Worm (Caenorhabditis elegans) whole organism, L1 larva: Measurements from ENCODE around the gene ZC239.16.

Source experiments
- F16B12.6 ChIP-seq: fragments of 150-350 bp; optimal IDR thresholded peaks from 2 replicates; lab custom pipeline; 2014; ENCODE audit warnings: missing biosample characterization, missing genetic modification characterization
- alr-1 ChIP-seq: fragments of 200-800 bp; sonication (Bioruptor generic); optimal IDR thresholded peaks from 2 replicates; lab custom pipeline; 2018; ENCODE audit warnings: borderline replicate concordance, mild to moderate bottlenecking, missing genetic modification characterization, missing compliant biosample characterization
- aly-2 ChIP-seq: fragments of 150-350 bp; optimal IDR thresholded peaks from 2 replicates; lab custom pipeline; 2014; ENCODE audit warnings: missing biosample characterization, missing genetic modification characterization
- blmp-1 ChIP-seq: fragments of 150-350 bp; optimal IDR thresholded peaks from 2 replicates; lab custom pipeline; 2014; ENCODE audit warnings: missing biosample characterization, missing genetic modification characterization
- ceh-63 ChIP-seq: fragments of 200-800 bp; sonication (Bioruptor generic); optimal IDR thresholded peaks from 2 replicates; lab custom pipeline; 2018; ENCODE audit warnings: mild to moderate bottlenecking, missing genetic modification characterization, missing compliant biosample characterization
- ceh-8 ChIP-seq: fragments of 200-800 bp; sonication (Bioruptor generic); optimal IDR thresholded peaks from 2 replicates; lab custom pipeline; 2018; ENCODE audit warnings: mild to moderate bottlenecking, missing genetic modification characterization, moderate library complexity, missing compliant biosample characterization
- elt-2 ChIP-seq: sonication (generic microtip); optimal IDR thresholded peaks from 2 replicates; lab custom pipeline; 2016; ENCODE audit warnings: missing genetic modification characterization, mild to moderate bottlenecking, inconsistent platforms, missing compliant biosample characterization, missing genetic modification reagents
- elt-3 ChIP-seq, 6 experiments: fragments of 150-350 bp in 1 of 6; sonication (generic microtip); optimal IDR thresholded peaks; 2 replicates each; lab custom pipeline; 2017 to 2018; ENCODE audit warnings: missing biosample characterization in 6 of 6, missing genetic modification characterization in 6 of 6, inconsistent platforms in 1 of 6
- ets-5 ChIP-seq: fragments of 200-800 bp; sonication (Bioruptor generic); IDR thresholded peaks from 2 replicates; pipeline ENCODE4 v1.3.6; 2022; ENCODE audit warnings: missing genetic modification characterization, missing compliant biosample characterization
- fkh-4 ChIP-seq: sonication (generic microtip); optimal IDR thresholded peaks from 2 replicates; lab custom pipeline; 2016; ENCODE audit warnings: missing compliant biosample characterization, missing genetic modification characterization, borderline replicate concordance
- fkh-8 ChIP-seq: sonication (generic microtip); optimal IDR thresholded peaks from 2 replicates; lab custom pipeline; 2016; ENCODE audit warnings: mild to moderate bottlenecking, missing genetic modification characterization, missing compliant biosample characterization
- fos-1 ChIP-seq: fragments of 150-350 bp; optimal IDR thresholded peaks from 2 replicates; lab custom pipeline; 2014; ENCODE audit warnings: missing biosample characterization, missing genetic modification characterization
- hlh-4 ChIP-seq: sonication (generic microtip); optimal IDR thresholded peaks from 2 replicates; lab custom pipeline; 2016; ENCODE audit warnings: mild to moderate bottlenecking, missing genetic modification characterization, missing compliant biosample characterization
- irx-1 ChIP-seq: sonication (generic microtip); optimal IDR thresholded peaks from 2 replicates; lab custom pipeline; 2016; ENCODE audit warnings: missing genetic modification characterization, missing compliant biosample characterization
- isw-1 ChIP-seq: fragments of 200-800 bp; sonication (Bioruptor generic); IDR thresholded peaks from 2 replicates; pipeline ENCODE4 v1.3.6; 2022; ENCODE audit warnings: missing genetic modification characterization, missing compliant biosample characterization
- jun-1 ChIP-seq: fragments of 150-350 bp; optimal IDR thresholded peaks from 2 replicates; lab custom pipeline; 2014; ENCODE audit warnings: missing biosample characterization, missing genetic modification reagents, missing genetic modification characterization
- lin-14 ChIP-seq: fragments of 200-800 bp; sonication (Bioruptor generic); optimal IDR thresholded peaks from 2 replicates; lab custom pipeline; 2018; ENCODE audit warnings: mild to moderate bottlenecking, missing genetic modification characterization, moderate library complexity, missing compliant biosample characterization
- lir-3 ChIP-seq: sonication (generic microtip); optimal IDR thresholded peaks from 2 replicates; lab custom pipeline; 2016; ENCODE audit warnings: mild to moderate bottlenecking, missing genetic modification characterization, moderate library complexity, missing compliant biosample characterization; ENCODE audit not compliant: poor library complexity
- lsy-2 ChIP-seq, 2 experiments: fragments of 150-350 bp; optimal IDR thresholded peaks; 2 replicates each; lab custom pipeline; 2014; ENCODE audit warnings: missing biosample characterization in 2 of 2, missing genetic modification characterization in 2 of 2
- mdl-1 ChIP-seq, 2 experiments: fragments of 150-350 bp; optimal IDR thresholded peaks; 2 replicates each; lab custom pipeline; 2014 to 2017; ENCODE audit warnings: missing biosample characterization in 2 of 2, missing genetic modification characterization in 2 of 2, inconsistent platforms in 1 of 2
- mep-1 ChIP-seq: fragments of 150-350 bp; optimal IDR thresholded peaks from 2 replicates; lab custom pipeline; 2014; ENCODE audit warnings: missing biosample characterization, missing genetic modification characterization
- nhr-20 ChIP-seq: sonication (generic microtip); optimal IDR thresholded peaks from 2 replicates; lab custom pipeline; 2016; ENCODE audit warnings: mild to moderate bottlenecking, missing genetic modification characterization, missing compliant biosample characterization
- nhr-237 ChIP-seq: fragments of 150-350 bp; optimal IDR thresholded peaks from 2 replicates; lab custom pipeline; 2014; ENCODE audit warnings: missing biosample characterization, missing genetic modification characterization
- nhr-28 ChIP-seq: fragments of 150-350 bp; optimal IDR thresholded peaks from 2 replicates; lab custom pipeline; 2014; ENCODE audit warnings: missing biosample characterization, missing genetic modification characterization
- nhr-76 ChIP-seq: sonication (generic microtip); optimal IDR thresholded peaks from 2 replicates; lab custom pipeline; 2017; ENCODE audit warnings: missing biosample characterization, missing genetic modification characterization
- nhr-85 ChIP-seq: sonication (generic microtip); peaks from one replicate; lab custom pipeline; 2016; ENCODE audit warnings: missing genetic modification characterization, inconsistent platforms, missing compliant biosample characterization
- nhr-90 ChIP-seq: sonication (generic microtip); optimal IDR thresholded peaks from 2 replicates; lab custom pipeline; 2016; ENCODE audit warnings: mild to moderate bottlenecking, missing genetic modification characterization, missing compliant biosample characterization; ENCODE audit not compliant: poor library complexity
- snu-23 ChIP-seq: sonication (generic microtip); optimal IDR thresholded peaks from 2 replicates; lab custom pipeline; 2016; ENCODE audit warnings: missing genetic modification characterization, missing compliant biosample characterization
- sptf-1 ChIP-seq: fragments of 150-350 bp; optimal IDR thresholded peaks from 2 replicates; lab custom pipeline; 2014; ENCODE audit warnings: missing biosample characterization, missing genetic modification characterization
- tbx-2 ChIP-seq: sonication (generic microtip); optimal IDR thresholded peaks from 2 replicates; lab custom pipeline; 2016; ENCODE audit warnings: missing genetic modification characterization, missing compliant biosample characterization
- unc-130 ChIP-seq: fragments of 150-350 bp; optimal IDR thresholded peaks from 2 replicates; lab custom pipeline; 2017; ENCODE audit warnings: missing biosample characterization, missing genetic modification characterization, inconsistent platforms
- unc-30 ChIP-seq: sonication (generic microtip); optimal IDR thresholded peaks from 2 replicates; lab custom pipeline; 2017; ENCODE audit warnings: missing biosample characterization, missing genetic modification characterization
- xbp-1 ChIP-seq: sonication (generic microtip); optimal IDR thresholded peaks from 2 replicates; lab custom pipeline; 2016; ENCODE audit warnings: missing genetic modification characterization, missing compliant biosample characterization
- zag-1 ChIP-seq: fragments of 150-350 bp; optimal IDR thresholded peaks from 2 replicates; lab custom pipeline; 2014; ENCODE audit warnings: missing biosample characterization, missing genetic modification characterization
- ztf-4 ChIP-seq: fragments of 150-350 bp; optimal IDR thresholded peaks from 2 replicates; lab custom pipeline; 2014; ENCODE audit warnings: missing biosample characterization, missing genetic modification characterization

Gene ZC239.16

DNA sequence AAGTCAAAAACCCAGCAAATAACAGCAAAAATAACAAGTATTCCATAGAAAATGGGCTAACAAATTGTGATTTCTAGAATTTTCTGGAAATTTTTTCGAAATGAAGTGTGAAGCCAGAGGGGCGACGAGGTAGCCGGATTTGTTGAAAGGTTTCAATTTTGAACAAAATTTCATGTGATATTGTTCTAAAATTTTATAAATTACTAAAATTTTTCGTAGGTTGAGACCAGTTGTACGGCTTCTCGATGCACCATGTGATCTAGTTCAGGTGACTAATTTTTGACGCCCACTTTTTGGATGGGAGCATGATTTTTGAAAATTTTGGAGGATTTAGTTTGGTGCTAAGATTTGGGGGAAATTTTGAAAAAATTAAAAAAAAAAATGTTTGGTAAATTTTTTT, 34.1 kb upstream of the ZC239.16 start, which contains the start of gene gcy-19:
TSS of gene gcy-19 (minus strand) at position 101 of the 400 bp plus-strand sequence.
- TF ChIP-seq fkh-4 (tag; lab: Kevin White, UChicago) (no peak), unc-30 (tag; lab: Kevin White, UChicago) (no peak), ceh-8 (no peak), blmp-1 (tag; lab: Kevin White, UChicago) (no peak), lir-3 (tag; lab: Kevin White, UChicago) (no peak), elt-2 (no peak), zag-1 (tag; lab: Kevin White, UChicago) (no peak)

DNA sequence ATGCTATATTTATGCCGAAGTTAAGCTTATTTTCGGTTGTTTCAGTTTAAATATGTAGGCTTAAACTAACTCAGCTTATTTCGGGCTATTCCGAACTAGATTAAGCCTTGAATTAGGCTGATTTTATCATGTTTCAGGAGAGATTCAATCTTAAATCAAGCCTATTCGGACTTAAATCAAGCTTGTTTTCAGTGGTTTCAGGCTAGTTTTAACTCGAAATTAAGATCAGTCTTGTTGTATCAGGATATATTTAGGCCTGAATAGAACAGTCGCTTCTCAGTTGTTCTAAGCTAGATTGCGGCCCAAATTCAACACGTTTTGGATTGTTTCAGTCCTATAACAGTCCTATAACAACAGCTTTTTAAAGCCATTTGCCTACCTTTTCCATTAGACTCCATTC, 26.7 kb upstream of the ZC239.16 start:
- TF ChIP-seq mdl-1 (tag; optimal IDR thresholded peaks at IDR 0.05; lab: Kevin White, UChicago) (no peak), elt-3 (tag; optimal IDR thresholded peaks at IDR 0.05; lab: Kevin White, UChicago) (no peak), elt-2 (no peak), xbp-1 (tag; lab: Kevin White, UChicago) (no peak), aly-2 (tag; lab: Kevin White, UChicago) (no peak), hlh-4 (tag; lab: Kevin White, UChicago) (no peak), jun-1 (tag; lab: Kevin White, UChicago) (no peak), fkh-8 (tag; lab: Kevin White, UChicago) (no peak), nhr-28 (tag; lab: Kevin White, UChicago) (no peak), snu-23 (GFP tag; lab: Kevin White, UChicago) (no peak), ceh-8 (no peak), nhr-85 (tag; lab: Kevin White, UChicago) (no peak), sptf-1 (no peak)

DNA sequence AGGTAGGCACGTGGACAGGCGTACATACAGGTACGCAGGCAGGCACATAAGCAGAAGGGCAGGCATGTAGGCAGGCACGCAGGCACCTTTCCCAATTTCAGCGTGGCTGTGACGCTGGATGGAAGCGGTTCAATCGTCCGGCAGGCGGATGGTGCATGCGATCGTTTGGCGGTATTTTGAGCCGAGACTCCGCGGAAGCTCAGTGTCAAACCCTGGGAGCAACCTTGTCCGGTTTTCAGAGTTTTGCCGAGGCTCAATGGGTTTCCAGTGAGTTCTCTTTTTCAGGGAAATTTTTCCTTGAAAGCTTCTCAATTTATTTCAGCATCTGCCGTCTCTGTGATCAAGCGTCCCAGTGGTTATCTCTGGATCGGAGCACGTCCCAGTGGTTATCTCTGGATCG, 25.1 kb upstream of the ZC239.16 start:
- no peak for TF ChIP-seq irx-1 (tag; lab: Kevin White, UChicago)
- TF ChIP-seq zag-1 (tag; lab: Kevin White, UChicago), result no peak
- TF ChIP-seq tbx-2, result no peak
- no peak for TF ChIP-seq F16B12.6 (tag; lab: Kevin White, UChicago)
- TF ChIP-seq isw-1 (GFP tag; lab: Robert Waterston, UW), result no peak
- TF ChIP-seq, all 84 proteins: peak for 0

ce11 chrII:3249406-3249805, 24.3 kb upstream of the ZC239.16 start, which contains the start of gene clec-124:
TSS of gene clec-124 (plus strand) at chrII:3249706.
- TF ChIP-seq unc-130 (tag; lab: Kevin White, UChicago) (no peak), hlh-4 (tag; lab: Kevin White, UChicago) (no peak), lsy-2 (tag; optimal IDR thresholded peaks at IDR 0.05; lab: Kevin White, UChicago) (no peak), nhr-76 (tag; lab: Kevin White, UChicago) (no peak), nhr-237 (tag; lab: Kevin White, UChicago) (no peak), fos-1 (tag; lab: Kevin White, UChicago) (no peak), lin-14 (GFP tag; lab: Kevin White, UChicago) (no peak), ets-5 (GFP tag; lab: Robert Waterston, UW) (no peak), isw-1 (GFP tag; lab: Robert Waterston, UW) (no peak), ztf-4 (tag; lab: Kevin White, UChicago) (no peak), nhr-20 (tag; lab: Kevin White, UChicago) (no peak), elt-3 (tag; optimal IDR thresholded peaks at IDR 0.05; lab: Kevin White, UChicago) (no peak), snu-23 (GFP tag; lab: Kevin White, UChicago) (no peak), alr-1 (tag; lab: Kevin White, UChicago) (no peak), mep-1 (tag; lab: Kevin White, UChicago) (no peak), nhr-90 (tag; lab: Kevin White, UChicago) (no peak), ceh-63 (GFP tag; lab: Kevin White, UChicago) (no peak), xbp-1 (tag; lab: Kevin White, UChicago) (no peak)
